Worm (Caenorhabditis elegans): Measurements from ENCODE around the gene C16E9.2.
A peak's percentile ranks its signal among the peaks of the same experiment; 100 is the strongest.

The C16E9.2 gene

ce11 chrX:6932134-6932533 lies 3.4 kb upstream of the C16E9.2 start, which contains the start of gene F14B8.6 (continued):
- no peak for TF ChIP-seq him-1 (tag; optimal IDR thresholded peaks at IDR 0.05)
- peak; percentile 74 for TF ChIP-seq dox-1 (GFP tag; IDR thresholded peaks at IDR 0.05)
- TF ChIP-seq snpc-3.4 (tag; optimal IDR thresholded peaks at IDR 0.05): no peak
- no peak for TF ChIP-seq rec-8 (tag; optimal IDR thresholded peaks at IDR 0.05)
- no peak for TF ChIP-seq bed-1 (GFP tag; IDR thresholded peaks at IDR 0.05)
- TF ChIP-seq ztf-26 (tag; optimal IDR thresholded peaks at IDR 0.05): no peak
- peak; percentile 12 for TF ChIP-seq attf-5 (GFP tag; optimal IDR thresholded peaks at IDR 0.05)
- TF ChIP-seq let-526 (GFP tag; IDR thresholded peaks at IDR 0.05): no peak
- TF ChIP-seq nhr-80 (tag; optimal IDR thresholded peaks at IDR 0.05): peak; percentile 97
- no peak for TF ChIP-seq akir-1 (GFP tag; optimal IDR thresholded peaks at IDR 0.05)
- no peak for TF ChIP-seq F33H1.4 (GFP tag; IDR thresholded peaks at IDR 0.05)
- no peak for TF ChIP-seq rcor-1 (GFP tag; IDR thresholded peaks at IDR 0.05)
- TF ChIP-seq nhr-90 (tag; optimal IDR thresholded peaks at IDR 0.05): peak; percentile 35
- no peak for TF ChIP-seq nfya-2 (GFP tag; IDR thresholded peaks at IDR 0.05)
- no peak for TF ChIP-seq hsf-1 (GFP tag; IDR thresholded peaks at IDR 0.05)
- TF ChIP-seq nhr-120 (GFP tag; IDR thresholded peaks at IDR 0.05): no peak
- TF ChIP-seq Y53F4B.3 (GFP tag; IDR thresholded peaks at IDR 0.05): no peak
- TF ChIP-seq attf-6 (GFP tag; IDR thresholded peaks at IDR 0.05): no peak
- no peak for TF ChIP-seq sptf-2 (GFP tag; optimal IDR thresholded peaks at IDR 0.05)
- TF ChIP-seq unc-130 (GFP tag; optimal IDR thresholded peaks at IDR 0.05): no peak
- no peak for TF ChIP-seq F57C9.4 (tag; optimal IDR thresholded peaks at IDR 0.05)
- no peak for TF ChIP-seq lsy-27 (tag; optimal IDR thresholded peaks at IDR 0.05; ENCODE audit: borderline replicate concordance, insufficient read depth)
- peak; percentile 17 for TF ChIP-seq ztf-22 (GFP tag; optimal IDR thresholded peaks at IDR 0.05)
- no peak for TF ChIP-seq ZK185.1 (tag; optimal IDR thresholded peaks at IDR 0.05; ENCODE audit: poor library complexity, severe bottlenecking)
- TF ChIP-seq ekl-4 (GFP tag; IDR thresholded peaks at IDR 0.05): no peak
- no peak for TF ChIP-seq lin-54 (GFP tag; optimal IDR thresholded peaks at IDR 0.05)

- TF ChIP-seq ets-4 (GFP tag; optimal IDR thresholded peaks at IDR 0.05) (no peak), Y53F4B.3 (GFP tag; IDR thresholded peaks at IDR 0.05) (no peak), nhr-80 (tag; optimal IDR thresholded peaks at IDR 0.05) (peak; percentile 32), snpc-1.3 (tag; optimal IDR thresholded peaks at IDR 0.05; ENCODE audit: insufficient read depth) (no peak), attf-3 (GFP tag; conservative IDR thresholded peaks at IDR 0.05) (no peak), F39B2.1 (GFP tag; IDR thresholded peaks at IDR 0.05) (no peak), attf-5 (GFP tag; optimal IDR thresholded peaks at IDR 0.05) (peak; percentile 5), B0261.1 (tag; optimal IDR thresholded peaks at IDR 0.05) (no peak), ztf-28 (GFP tag; IDR thresholded peaks at IDR 0.05) (no peak), F23B12.7 (tag; optimal IDR thresholded peaks at IDR 0.05; ENCODE audit: insufficient read depth) (no peak), akir-1 (GFP tag; optimal IDR thresholded peaks at IDR 0.05) (no peak), hmg-1.2 (GFP tag; IDR thresholded peaks at IDR 0.05) (peak; percentile 42; the same call in 1 of the 2 replicates), madf-8 (GFP tag; conservative IDR thresholded peaks at IDR 0.05) (no peak), F49E8.2 (tag; optimal IDR thresholded peaks at IDR 0.05; ENCODE audit: insufficient read depth) (no peak)
These were observed 1.1 kb upstream of the C16E9.2 start for ce11 chrX:6934453-6934852.

ce11 chrX:6937742-6938141 lies 2.2 kb downstream of the C16E9.2 start:
- TF ChIP-seq ekl-4 (GFP tag; IDR thresholded peaks at IDR 0.05): no peak
- TF ChIP-seq mel-28 (tag; optimal IDR thresholded peaks at IDR 0.05; ENCODE audit: borderline replicate concordance): no peak
- no peak for TF ChIP-seq B0261.1 (tag; optimal IDR thresholded peaks at IDR 0.05)
- no peak for TF ChIP-seq mcd-1 (GFP tag; IDR thresholded peaks at IDR 0.05)
- TF ChIP-seq hrde-1 (tag; optimal IDR thresholded peaks at IDR 0.05; ENCODE audit: borderline replicate concordance): no peak
- TF ChIP-seq unc-130 (GFP tag; optimal IDR thresholded peaks at IDR 0.05): no peak
- no peak for TF ChIP-seq sea-2 (GFP tag; IDR thresholded peaks at IDR 0.05)
- no peak for TF ChIP-seq pbrm-1 (GFP tag; IDR thresholded peaks at IDR 0.05)
- TF ChIP-seq B0035.1 (tag; optimal IDR thresholded peaks at IDR 0.05): no peak
- TF ChIP-seq athp-1 (tag; optimal IDR thresholded peaks at IDR 0.05): no peak
- TF ChIP-seq hsf-1 (GFP tag; IDR thresholded peaks at IDR 0.05): no peak
- TF ChIP-seq madf-8 (GFP tag; conservative IDR thresholded peaks at IDR 0.05): no peak
- no peak for TF ChIP-seq F23B12.7 (tag; optimal IDR thresholded peaks at IDR 0.05; ENCODE audit: insufficient read depth)
- TF ChIP-seq Y95B8A.8 (GFP tag; IDR thresholded peaks at IDR 0.05): no peak
- TF ChIP-seq dox-1 (GFP tag; IDR thresholded peaks at IDR 0.05): no peak
